Worm (Caenorhabditis elegans): Measurements from ENCODE around the gene R160.12.

DNA sequence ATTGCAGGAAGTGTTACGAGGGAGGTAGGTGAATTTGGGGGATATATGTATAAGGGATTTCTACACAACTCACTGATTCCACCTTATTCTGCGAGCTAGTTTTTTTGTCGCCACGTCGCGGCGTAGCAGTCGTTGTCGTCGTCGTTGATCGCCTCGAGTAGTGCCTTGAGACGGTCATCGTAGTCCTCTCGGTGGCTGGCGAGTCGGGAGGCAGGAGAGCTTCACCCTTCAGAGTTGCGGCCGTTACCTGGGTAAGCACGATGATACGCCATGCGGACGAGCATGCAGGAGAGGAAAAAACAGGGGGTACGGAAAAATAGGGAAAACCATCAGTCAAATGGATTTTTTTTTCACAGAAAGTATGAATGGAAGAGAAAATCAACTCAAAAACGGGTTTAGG lies 35.6 kb upstream of the R160.12 start:
- no peak for TF ChIP-seq lin-13 (tag; optimal IDR thresholded peaks at IDR 0.05)
- no peak for TF ChIP-seq unc-62 (GFP tag; optimal IDR thresholded peaks at IDR 0.05)
- TF ChIP-seq nhr-12 (tag; optimal IDR thresholded peaks at IDR 0.05), result no peak
- TF ChIP-seq mep-1 (tag; optimal IDR thresholded peaks at IDR 0.05), result no peak
- TF ChIP-seq nhr-28 (tag; optimal IDR thresholded peaks at IDR 0.05), result no peak
- TF ChIP-seq ztf-11 (tag; optimal IDR thresholded peaks at IDR 0.05), result no peak

All from whole organism, mixed stage, embryonic.